Fruit fly (Drosophila melanogaster) whole organism, embryonic: ENCODE data around the gene CG31882.

ENCODE experiments used
- Adf1 ChIP-seq: fragments of 200-800 bp; sonication (Bioruptor generic); IDR thresholded peaks from 2 replicates; pipeline ENCODE4 v1.3.6; 2022; ENCODE audit warnings: missing biosample characterization, missing genetic modification characterization
- Bgb ChIP-seq: fragments of 200-800 bp; sonication (Bioruptor generic); IDR thresholded peaks from 2 replicates; pipeline ENCODE4 v1.3.6; 2022; ENCODE audit warnings: missing biosample characterization, missing genetic modification characterization; ENCODE audit not compliant: partially characterized antibody
- Bteb2 ChIP-seq: fragments of 200-800 bp; sonication (Bioruptor generic); optimal IDR thresholded peaks from 2 replicates; lab custom pipeline; 2016; ENCODE audit warnings: missing biosample characterization, missing genetic modification characterization
- CG10209 ChIP-seq: fragments of 200-800 bp; sonication (Bioruptor generic); optimal IDR thresholded peaks from 3 replicates; lab custom pipeline; 2017; ENCODE audit warnings: missing biosample characterization, mild to moderate bottlenecking, missing genetic modification characterization, missing genetic modification reagents
- CG1024 ChIP-seq: fragments of 200-800 bp; sonication (Bioruptor generic); IDR thresholded peaks from 2 replicates; pipeline ENCODE4 v1.3.6; 2022; ENCODE audit warnings: missing biosample characterization, missing genetic modification characterization
- CG10267 ChIP-seq: fragments of 200-800 bp; sonication (Bioruptor generic); optimal IDR thresholded peaks from 2 replicates; lab custom pipeline; 2018; ENCODE audit warnings: missing biosample characterization, mild to moderate bottlenecking, missing genetic modification characterization, moderate library complexity
- CG10979 ChIP-seq: fragments of 200-800 bp; sonication (Bioruptor generic); optimal IDR thresholded peaks from 2 replicates; lab custom pipeline; 2018; ENCODE audit warnings: missing biosample characterization, mild to moderate bottlenecking, missing genetic modification characterization, moderate library complexity
- CG11247 ChIP-seq: fragments of 200-800 bp; sonication (Bioruptor generic); IDR thresholded peaks from 2 replicates; pipeline ENCODE4 v1.3.6; 2022; ENCODE audit warnings: missing biosample characterization, missing genetic modification characterization
- CG11695 ChIP-seq: fragments of 200-800 bp; sonication (Bioruptor generic); IDR thresholded peaks from 3 replicates; pipeline ENCODE4 v1.3.6; 2022; ENCODE audit warnings: missing biosample characterization, missing genetic modification characterization
- CG12071 ChIP-seq: fragments of 200-800 bp; sonication (Bioruptor generic); optimal IDR thresholded peaks from 3 replicates; lab custom pipeline; 2018; ENCODE audit warnings: missing biosample characterization, mild to moderate bottlenecking, missing genetic modification characterization
- CG12769 ChIP-seq: fragments of 200-800 bp; sonication (Bioruptor generic); optimal IDR thresholded peaks from 2 replicates; lab custom pipeline; 2019; ENCODE audit warnings: missing biosample characterization, mild to moderate bottlenecking, missing genetic modification characterization, moderate library complexity
- CG13894 ChIP-seq: fragments of 200-800 bp; sonication (Bioruptor generic); optimal IDR thresholded peaks from 3 replicates; lab custom pipeline; 2018; ENCODE audit warnings: missing biosample characterization, mild to moderate bottlenecking, missing genetic modification characterization, moderate library complexity
- CG15073 ChIP-seq: fragments of 200-800 bp; sonication (Bioruptor generic); optimal IDR thresholded peaks from 2 replicates; lab custom pipeline; 2016; ENCODE audit warnings: missing biosample characterization, missing genetic modification characterization
- CG1832 ChIP-seq: fragments of 200-800 bp; sonication (Bioruptor generic); optimal IDR thresholded peaks from 2 replicates; lab custom pipeline; 2017; ENCODE audit warnings: missing biosample characterization, mild to moderate bottlenecking, missing genetic modification characterization, inconsistent platforms
- CG9215 ChIP-seq: fragments of 200-800 bp; sonication (Bioruptor generic); IDR thresholded peaks from 2 replicates; pipeline ENCODE4 v1.3.6; 2022; ENCODE audit warnings: missing biosample characterization, missing genetic modification characterization
- CG9932 ChIP-seq: fragments of 200-800 bp; sonication (Bioruptor generic); IDR thresholded peaks from 2 replicates; pipeline ENCODE4 v1.3.6; 2022; ENCODE audit warnings: missing biosample characterization, missing genetic modification characterization
- CHES-1-like ChIP-seq: fragments of 200-800 bp; sonication (Bioruptor generic); optimal IDR thresholded peaks from 2 replicates; lab custom pipeline; 2016; ENCODE audit warnings: missing biosample characterization, missing genetic modification characterization
- Camta ChIP-seq: fragments of 200-800 bp; sonication (Bioruptor generic); optimal IDR thresholded peaks from 2 replicates; lab custom pipeline; 2016; ENCODE audit warnings: missing biosample characterization, missing genetic modification characterization
- D ChIP-seq, 2 experiments: fragments of 200-800 bp in 1 of 2; fragments of >200 bp in 1 of 2; sonication (Bioruptor generic) in 1 of 2; optimal IDR thresholded peaks; 2 replicates in 1 of 2; 3 replicates in 1 of 2; lab custom pipeline; 2017; ENCODE audit warnings: mild to moderate bottlenecking in 1 of 2, missing biosample characterization in 1 of 2, missing genetic modification characterization in 1 of 2, missing genetic modification reagents in 1 of 2
- D19B ChIP-seq: fragments of 200-800 bp; sonication (Bioruptor generic); optimal IDR thresholded peaks from 2 replicates; lab custom pipeline; 2017; ENCODE audit warnings: missing biosample characterization, mild to moderate bottlenecking, missing genetic modification characterization
- Dfd ChIP-seq, 2 experiments: fragments of >200 bp; optimal IDR thresholded peaks; 2 replicates each; lab custom pipeline; 2017; ENCODE audit warnings: missing biosample characterization in 2 of 2, missing genetic modification characterization in 2 of 2
- Dip3 ChIP-seq: fragments of 200-800 bp; sonication (Bioruptor generic); optimal IDR thresholded peaks from 3 replicates; lab custom pipeline; 2016; ENCODE audit warnings: missing biosample characterization, missing genetic modification characterization
- Dref ChIP-seq: fragments of 200-800 bp; sonication (Bioruptor generic); IDR thresholded peaks from 2 replicates; pipeline ENCODE4 v1.3.6; 2022; ENCODE audit warnings: missing biosample characterization, missing genetic modification characterization
- HLH54F ChIP-seq: fragments of 200-800 bp; sonication (Bioruptor generic); optimal IDR thresholded peaks from 3 replicates; lab custom pipeline; 2016; ENCODE audit warnings: missing biosample characterization, missing genetic modification characterization
- Mad ChIP-seq: fragments of 200-800 bp; sonication (Bioruptor generic); optimal IDR thresholded peaks from 2 replicates; lab custom pipeline; 2016; ENCODE audit warnings: missing biosample characterization, missing genetic modification characterization
- Nf-YC ChIP-seq: fragments of 200-800 bp; optimal IDR thresholded peaks from 3 replicates; lab custom pipeline; 2019; ENCODE audit warnings: missing biosample characterization, mild to moderate bottlenecking, missing genetic modification characterization, moderate library complexity
- Pdp1 ChIP-seq, 2 experiments: fragments of 200-800 bp; sonication (Bioruptor generic); optimal IDR thresholded peaks; 3 replicates each; lab custom pipeline; 2016; ENCODE audit warnings: missing biosample characterization in 2 of 2, missing genetic modification characterization in 2 of 2, mild to moderate bottlenecking in 1 of 2, moderate library complexity in 1 of 2
- Six4 ChIP-seq: fragments of 200-800 bp; sonication (Bioruptor generic); optimal IDR thresholded peaks from 2 replicates; lab custom pipeline; 2016; ENCODE audit warnings: missing biosample characterization, missing genetic modification characterization
- Sox100B ChIP-seq: fragments of 200-800 bp; sonication (Bioruptor generic); optimal IDR thresholded peaks from 3 replicates; lab custom pipeline; 2018; ENCODE audit warnings: missing biosample characterization, mild to moderate bottlenecking, missing genetic modification characterization
- ac ChIP-seq: fragments of 200-800 bp; sonication (Bioruptor generic); optimal IDR thresholded peaks from 3 replicates; lab custom pipeline; 2017; ENCODE audit warnings: missing biosample characterization, mild to moderate bottlenecking, missing genetic modification characterization
- ap ChIP-seq: fragments of 200-800 bp; sonication (Bioruptor generic); IDR thresholded peaks from 2 replicates; pipeline ENCODE4 v1.3.6; 2022; ENCODE audit warnings: missing biosample characterization, missing genetic modification characterization
- ase ChIP-seq: fragments of 200-800 bp; sonication (Bioruptor generic); IDR thresholded peaks from 3 replicates; pipeline ENCODE4 v1.3.6; 2022; ENCODE audit warnings: missing biosample characterization, missing genetic modification characterization
- chinmo ChIP-seq: fragments of 200-800 bp; sonication (Bioruptor generic); IDR thresholded peaks from 4 replicates; pipeline ENCODE4 v1.3.6; 2022; ENCODE audit warnings: missing biosample characterization, missing genetic modification characterization; ENCODE audit not compliant: partially characterized antibody
- chn ChIP-seq: fragments of 200-800 bp; sonication (Bioruptor generic); optimal IDR thresholded peaks from 2 replicates; lab custom pipeline; 2016; ENCODE audit warnings: missing biosample characterization, missing genetic modification characterization
- crol ChIP-seq: fragments of 200-800 bp; sonication (Bioruptor generic); IDR thresholded peaks from 2 replicates; pipeline ENCODE4 v1.3.6; 2022; ENCODE audit warnings: missing biosample characterization, missing genetic modification characterization
- dan ChIP-seq: fragments of 200-800 bp; sonication (Bioruptor generic); IDR thresholded peaks from 2 replicates; pipeline ENCODE4 v1.3.6; 2022; ENCODE audit warnings: missing biosample characterization, missing genetic modification characterization
- dimm ChIP-seq: fragments of 200-800 bp; sonication (Bioruptor generic); IDR thresholded peaks from 2 replicates; pipeline ENCODE4 v1.3.6; 2022; ENCODE audit warnings: missing biosample characterization, missing genetic modification characterization
- ems ChIP-seq: fragments of 200-800 bp; sonication (Bioruptor generic); optimal IDR thresholded peaks from 3 replicates; lab custom pipeline; 2016; ENCODE audit warnings: missing biosample characterization, missing genetic modification characterization
- esg ChIP-seq: fragments of 200-800 bp; sonication (Bioruptor generic); conservative IDR thresholded peaks from 2 replicates; pipeline ENCODE4 v1.3.6; 2022; ENCODE audit warnings: missing biosample characterization, missing genetic modification characterization
- fu2 ChIP-seq: fragments of 200-800 bp; sonication (Bioruptor generic); optimal IDR thresholded peaks from 2 replicates; lab custom pipeline; 2016; ENCODE audit warnings: missing biosample characterization, missing genetic modification characterization
- gcm ChIP-seq: fragments of 200-800 bp; sonication (Bioruptor generic); optimal IDR thresholded peaks from 2 replicates; lab custom pipeline; 2019; ENCODE audit warnings: missing biosample characterization, mild to moderate bottlenecking, missing genetic modification characterization, moderate library complexity
- hbn ChIP-seq: fragments of 200-800 bp; sonication (Bioruptor generic); IDR thresholded peaks from 2 replicates; pipeline ENCODE4 v1.3.6; 2022; ENCODE audit warnings: missing biosample characterization, missing genetic modification characterization; ENCODE audit not compliant: partially characterized antibody
- nmo ChIP-seq: fragments of 200-800 bp; sonication (Bioruptor generic); optimal IDR thresholded peaks from 2 replicates; lab custom pipeline; 2018; ENCODE audit warnings: missing biosample characterization, mild to moderate bottlenecking, missing genetic modification characterization, moderate library complexity
- otp ChIP-seq: fragments of 200-800 bp; sonication (Bioruptor generic); IDR thresholded peaks from 3 replicates; pipeline ENCODE4, ENCODE4 v1.3.6; 2022; ENCODE audit warnings: missing biosample characterization, missing genetic modification characterization
- sim ChIP-seq: fragments of 200-800 bp; sonication (Bioruptor generic); IDR thresholded peaks from 2 replicates; pipeline ENCODE4 v1.3.6; 2022; ENCODE audit warnings: missing biosample characterization, missing genetic modification characterization
- sima ChIP-seq: fragments of 200-800 bp; sonication (Bioruptor generic); optimal IDR thresholded peaks from 2 replicates; lab custom pipeline; 2016; ENCODE audit warnings: missing biosample characterization, missing genetic modification characterization
- slbo ChIP-seq: fragments of 200-800 bp; sonication (Bioruptor generic); IDR thresholded peaks from 2 replicates; pipeline ENCODE4 v1.3.6; 2022; ENCODE audit warnings: missing biosample characterization, missing genetic modification characterization
- slou ChIP-seq: fragments of 200-800 bp; sonication (Bioruptor generic); optimal IDR thresholded peaks from 3 replicates; lab custom pipeline; 2016; ENCODE audit warnings: missing biosample characterization, missing genetic modification characterization
- ttk ChIP-seq: fragments of 200-800 bp; sonication (Bioruptor generic); IDR thresholded peaks from 2 replicates; pipeline ENCODE4 v2.1.2; 2022; ENCODE audit warnings: missing biosample characterization, missing genetic modification characterization
- tx ChIP-seq: fragments of 200-800 bp; sonication (Bioruptor generic); optimal IDR thresholded peaks from 2 replicates; lab custom pipeline; 2016; ENCODE audit warnings: missing biosample characterization, missing genetic modification characterization
- zfh1 ChIP-seq: fragments of 200-800 bp; sonication (Bioruptor generic); IDR thresholded peaks from 3 replicates; pipeline ENCODE4 v1.3.6; 2022; ENCODE audit warnings: missing biosample characterization, missing genetic modification characterization

CG31882 gene

DNA sequence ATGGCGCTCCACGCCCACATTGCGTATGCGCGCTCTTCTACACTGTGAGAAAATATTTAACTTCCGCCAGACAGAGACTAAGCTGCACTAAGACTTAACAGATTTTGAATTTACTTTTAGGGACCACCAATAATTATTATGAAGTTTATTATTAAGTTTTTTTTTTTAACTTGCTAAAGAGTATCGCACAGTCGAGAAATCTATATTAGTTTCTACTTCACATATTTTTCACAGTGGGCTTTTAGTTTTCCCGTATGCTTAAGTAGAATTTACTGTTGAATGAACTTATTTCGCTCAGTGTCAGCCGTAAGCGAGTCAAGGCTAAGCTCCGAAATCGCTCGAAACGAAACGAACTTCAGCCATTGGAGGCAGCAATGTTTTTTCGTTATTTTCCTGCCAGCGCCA is 35.4 kb upstream of the CG31882 start (continued):
- no peak for TF ChIP-seq sim (GFP tag; lab: Robert Waterston, UW)
- no peak for TF ChIP-seq Six4
- TF ChIP-seq CG1024 (GFP tag; lab: Robert Waterston, UW): no peak
- TF ChIP-seq Dip3 (GFP tag; lab: Kevin White, UChicago): peak; percentile 62
- peak; percentile 62 for TF ChIP-seq CG9932 (GFP tag; lab: Robert Waterston, UW)
- no peak for TF ChIP-seq dan (GFP tag; lab: Robert Waterston, UW)
- no peak for TF ChIP-seq D (optimal IDR thresholded peaks at IDR 0.05; lab: Kevin White, UChicago)
- peak; percentile 46 for TF ChIP-seq D (GFP tag; optimal IDR thresholded peaks at IDR 0.05; lab: Kevin White, UChicago)
- no peak for TF ChIP-seq Bgb (GFP tag; lab: Robert Waterston, UW)
- TF ChIP-seq Dref (GFP tag; lab: Robert Waterston, UW): no peak
- TF ChIP-seq otp (GFP tag; lab: Robert Waterston, UW): no peak
- TF ChIP-seq chinmo (GFP tag; lab: Robert Waterston, UW): no peak
- no peak for TF ChIP-seq CG15073 (GFP tag; lab: Kevin White, UChicago)
- TF ChIP-seq HLH54F: peak; percentile 74
- peak; percentile 32 for TF ChIP-seq Mad (GFP tag; lab: Kevin White, UChicago)
- no peak for TF ChIP-seq ac
- TF ChIP-seq CG9215 (GFP tag; lab: Robert Waterston, UW): peak; percentile 80
- no peak for TF ChIP-seq dimm (GFP tag; lab: Robert Waterston, UW)
- peak; percentile 6 for TF ChIP-seq Camta (GFP tag; lab: Kevin White, UChicago)
- TF ChIP-seq CG11247 (GFP tag; lab: Robert Waterston, UW): peak; percentile 46
- peak; percentile 65 for TF ChIP-seq CG10267
- peak; percentile 66 for TF ChIP-seq Nf-YC (tag; lab: Kevin White, UChicago)
- no peak for TF ChIP-seq slou (GFP tag; lab: Kevin White, UChicago)
- peak; percentile 76 for TF ChIP-seq nmo (GFP tag; lab: Kevin White, UChicago)
- peak; percentile 82 for TF ChIP-seq slbo (GFP tag; lab: Robert Waterston, UW)
- TF ChIP-seq esg (GFP tag; lab: Robert Waterston, UW): peak; percentile 72
- peak; percentile 23 for TF ChIP-seq Bteb2
- no peak for TF ChIP-seq CG10979
- TF ChIP-seq Pdp1 (GFP tag; optimal IDR thresholded peaks at IDR 0.05; lab: Kevin White, UChicago): peak in 1 of 2 experiments; percentile 37
- peak; percentile 47 for TF ChIP-seq Adf1 (GFP tag; lab: Robert Waterston, UW)
- peak; percentile 34; the same call in 1 of the 2 replicates for TF ChIP-seq ap (GFP tag; lab: Robert Waterston, UW)
- no peak for TF ChIP-seq hbn (GFP tag; lab: Robert Waterston, UW)
- TF ChIP-seq CG1832 (GFP tag; lab: Kevin White, UChicago): no peak
- peak; percentile 34 for TF ChIP-seq tx
- TF ChIP-seq sima (GFP tag; lab: Kevin White, UChicago): no peak
- TF ChIP-seq D19B (GFP tag; lab: Kevin White, UChicago): peak; percentile 68
- TF ChIP-seq chn (GFP tag; lab: Kevin White, UChicago): no peak
- TF ChIP-seq ttk (GFP tag; lab: Robert Waterston, UW): peak; percentile 50; the same call in 1 of the 2 replicates
- TF ChIP-seq crol: no peak
- no peak for TF ChIP-seq CG12769
- TF ChIP-seq CG11695 (GFP tag; lab: Robert Waterston, UW): peak; percentile 85
- TF ChIP-seq CHES-1-like (GFP tag; lab: Kevin White, UChicago): peak; percentile 8
- TF ChIP-seq CG13894 (tag; lab: Kevin White, UChicago): peak; percentile 74
- TF ChIP-seq ase: peak; percentile 62; the same call in 1 of the 3 replicates
- peak; percentile 54; the same call in 1 of the 3 replicates for TF ChIP-seq zfh1 (GFP tag; lab: Robert Waterston, UW)
- TF ChIP-seq gcm (GFP tag; lab: Kevin White, UChicago): no peak
- no peak for TF ChIP-seq Dfd (GFP tag; optimal IDR thresholded peaks at IDR 0.05; lab: Kevin White, UChicago)
- peak; percentile 82 for TF ChIP-seq CG10209 (GFP tag; lab: Kevin White, UChicago)
- TF ChIP-seq ems (GFP tag; lab: Kevin White, UChicago): peak; percentile 53
- TF ChIP-seq Sox100B (GFP tag; lab: Kevin White, UChicago): no peak
- peak; percentile 39 for TF ChIP-seq fu2 (GFP tag; lab: Kevin White, UChicago)
- peak; percentile 54 for TF ChIP-seq CG12071 (GFP tag; lab: Kevin White, UChicago)
